Worm (Caenorhabditis elegans): ENCODE results near the gene gst-26.
A peak's percentile ranks its signal among the peaks of the same experiment; 100 is the strongest.

gst-26 gene

ce11 chrII:15208874-15209273 is 44.5 kb upstream of the gst-26 start:
- TF ChIP-seq unc-62 (GFP tag; optimal IDR thresholded peaks at IDR 0.05) (no peak), lin-40 (tag; optimal IDR thresholded peaks at IDR 0.05) (no peak), attf-3 (GFP tag; conservative IDR thresholded peaks at IDR 0.05) (no peak), zfh-2 (GFP tag; conservative IDR thresholded peaks at IDR 0.05) (no peak), dox-1 (GFP tag; IDR thresholded peaks at IDR 0.05) (no peak), lsl-1 (GFP tag; optimal IDR thresholded peaks at IDR 0.05) (no peak), ceh-27 (GFP tag; optimal IDR thresholded peaks at IDR 0.05) (no peak), F33H1.4 (GFP tag; IDR thresholded peaks at IDR 0.05) (no peak), Y56A3A.18 (GFP tag; IDR thresholded peaks at IDR 0.05) (no peak), ztf-25 (GFP tag; IDR thresholded peaks at IDR 0.05) (no peak), sea-2 (GFP tag; IDR thresholded peaks at IDR 0.05) (no peak), nhr-80 (tag; optimal IDR thresholded peaks at IDR 0.05) (no peak), ama-1 (optimal IDR thresholded peaks at IDR 0.05) (no peak), ama-1 (GFP tag; optimal IDR thresholded peaks at IDR 0.05) (no peak), F23B12.7 (tag; optimal IDR thresholded peaks at IDR 0.05; ENCODE audit: insufficient read depth) (no peak), madf-3 (GFP tag; IDR thresholded peaks at IDR 0.05) (no peak), rpc-1 (optimal IDR thresholded peaks at IDR 0.05) (no peak), rpc-1 (tag; optimal IDR thresholded peaks at IDR 0.05) (no peak), lin-26 (GFP tag; IDR thresholded peaks at IDR 0.05) (no peak), Y53G8AR.9 (GFP tag; conservative IDR thresholded peaks at IDR 0.05) (no peak), unc-130 (GFP tag; optimal IDR thresholded peaks at IDR 0.05) (no peak)

DNA sequence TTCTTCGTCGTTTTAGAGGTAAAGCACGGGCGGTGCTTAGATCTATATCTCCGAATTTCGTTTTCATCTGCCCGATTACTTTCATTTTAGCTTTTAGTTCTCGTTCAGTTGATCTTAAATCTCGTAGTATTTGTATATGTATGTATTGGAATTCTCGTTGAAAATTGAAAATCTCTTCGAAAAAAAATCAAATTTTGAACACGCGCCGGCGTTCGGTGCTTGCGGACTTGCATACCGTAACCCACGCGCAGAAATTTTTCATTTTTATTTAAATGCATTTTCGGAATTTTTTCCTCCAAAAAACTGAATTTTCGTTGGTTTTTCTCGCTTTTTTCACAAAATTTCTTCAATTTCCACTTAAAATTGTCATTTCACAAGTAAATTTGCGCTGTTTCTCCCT is 43.8 kb upstream of the gst-26 start:
- no peak for TF ChIP-seq let-607 (tag; optimal IDR thresholded peaks at IDR 0.05)
- TF ChIP-seq pbrm-1 (GFP tag; IDR thresholded peaks at IDR 0.05), result no peak
- peak; percentile 52; the same call in 1 of the 2 replicates for TF ChIP-seq D2030.7 (GFP tag; IDR thresholded peaks at IDR 0.05)
- TF ChIP-seq lir-1 (GFP tag; conservative IDR thresholded peaks at IDR 0.05), result no peak
- no peak for TF ChIP-seq attf-6 (GFP tag; IDR thresholded peaks at IDR 0.05)
- TF ChIP-seq Y95B8A.8 (GFP tag; IDR thresholded peaks at IDR 0.05), result no peak
- TF ChIP-seq C06A6.2 (GFP tag; conservative IDR thresholded peaks at IDR 0.05), result no peak
- TF ChIP-seq F23B12.7 (tag; optimal IDR thresholded peaks at IDR 0.05; ENCODE audit: insufficient read depth), result peak; percentile 19
- TF ChIP-seq ztf-26 (tag; optimal IDR thresholded peaks at IDR 0.05), result no peak
- no peak for TF ChIP-seq Y53G8AR.9 (GFP tag; conservative IDR thresholded peaks at IDR 0.05)
- TF ChIP-seq sea-2 (GFP tag; IDR thresholded peaks at IDR 0.05), result no peak
- no peak for TF ChIP-seq Y79H2A.3 (GFP tag; conservative IDR thresholded peaks at IDR 0.05)
- TF ChIP-seq dpl-1 (GFP tag; optimal IDR thresholded peaks at IDR 0.05), result peak; percentile 20
- TF ChIP-seq efl-1 (GFP tag; optimal IDR thresholded peaks at IDR 0.05), result peak; percentile 65
- TF ChIP-seq lsl-1 (GFP tag; optimal IDR thresholded peaks at IDR 0.05), result peak; percentile 74
- TF ChIP-seq lin-54 (GFP tag; optimal IDR thresholded peaks at IDR 0.05), result peak; percentile 79
- peak; percentile 40; the same call in 1 of the 2 replicates for TF ChIP-seq madf-6 (GFP tag; IDR thresholded peaks at IDR 0.05)
- TF ChIP-seq F22D6.2 (tag; optimal IDR thresholded peaks at IDR 0.05), result no peak
- TF ChIP-seq ceh-79 (tag; optimal IDR thresholded peaks at IDR 0.05), result no peak
- no peak for TF ChIP-seq ceh-27 (GFP tag; optimal IDR thresholded peaks at IDR 0.05)
- no peak for TF ChIP-seq Y56A3A.18 (GFP tag; IDR thresholded peaks at IDR 0.05)
- TF ChIP-seq snpc-3.4 (tag; optimal IDR thresholded peaks at IDR 0.05), result no peak
- TF ChIP-seq hmg-1.2 (GFP tag; IDR thresholded peaks at IDR 0.05), result 0 out of 2 replicates have a peak, but pooled peaks have one; percentile 16
- no peak for TF ChIP-seq ekl-4 (GFP tag; IDR thresholded peaks at IDR 0.05)
- no peak for TF ChIP-seq bed-1 (GFP tag; IDR thresholded peaks at IDR 0.05)
- no peak for TF ChIP-seq cebp-1 (GFP tag; IDR thresholded peaks at IDR 0.05)
- peak; percentile 0 for TF ChIP-seq cebp-1 (tag; optimal IDR thresholded peaks at IDR 0.05)
- peak in 1 of 3 experiments; percentile 46 for TF ChIP-seq lin-35 (GFP tag; optimal IDR thresholded peaks at IDR 0.05)
- 0 out of 2 replicates have a peak, but pooled peaks have one; percentile 28 for TF ChIP-seq F33H1.4 (GFP tag; IDR thresholded peaks at IDR 0.05)
